Fruit fly (Drosophila melanogaster) whole organism, embryonic: Measurements from ENCODE around the gene CG6847.

ENCODE experiments used
- Ada2b ChIP-seq: fragments of 200-800 bp; sonication (Bioruptor generic); IDR thresholded peaks from 2 replicates; pipeline ENCODE4 v1.3.6; 2022; ENCODE audit warnings: missing biosample characterization, missing genetic modification characterization
- Atf6 ChIP-seq: fragments of 200-800 bp; sonication (Bioruptor generic); IDR thresholded peaks from 2 replicates; pipeline ENCODE4 v1.3.6; 2022; ENCODE audit warnings: missing biosample characterization, missing genetic modification characterization
- Bteb2 ChIP-seq: fragments of 200-800 bp; sonication (Bioruptor generic); optimal IDR thresholded peaks from 2 replicates; lab custom pipeline; 2016; ENCODE audit warnings: missing biosample characterization, missing genetic modification characterization
- CG10274 ChIP-seq: fragments of 200-800 bp; sonication (Bioruptor generic); optimal IDR thresholded peaks from 3 replicates; lab custom pipeline; 2017; ENCODE audit warnings: missing biosample characterization, mild to moderate bottlenecking, missing genetic modification characterization
- CG11695 ChIP-seq: fragments of 200-800 bp; sonication (Bioruptor generic); IDR thresholded peaks from 3 replicates; pipeline ENCODE4 v1.3.6; 2022; ENCODE audit warnings: missing biosample characterization, missing genetic modification characterization
- CG12155 ChIP-seq: fragments of 200-800 bp; sonication (Bioruptor generic); optimal IDR thresholded peaks from 3 replicates; lab custom pipeline; 2016; ENCODE audit warnings: missing biosample characterization, missing genetic modification characterization
- CG12299 ChIP-seq: fragments of 200-800 bp; sonication (Bioruptor generic); optimal IDR thresholded peaks from 2 replicates; lab custom pipeline; 2018; ENCODE audit warnings: missing biosample characterization, mild to moderate bottlenecking, missing genetic modification characterization
- CG14014 ChIP-seq: fragments of 200-800 bp; sonication (Bioruptor generic); IDR thresholded peaks from 2 replicates; pipeline ENCODE4 v1.3.6; 2022; ENCODE audit warnings: missing biosample characterization, missing genetic modification characterization
- CG15514 ChIP-seq: fragments of 200-800 bp; sonication (Bioruptor generic); optimal IDR thresholded peaks from 3 replicates; lab custom pipeline; 2017; ENCODE audit warnings: missing biosample characterization, missing genetic modification characterization, mild to moderate bottlenecking, moderate library complexity, missing genetic modification reagents
- CG1602 ChIP-seq: fragments of 200-800 bp; sonication (Bioruptor generic); optimal IDR thresholded peaks from 3 replicates; lab custom pipeline; 2016; ENCODE audit warnings: missing biosample characterization, missing genetic modification characterization
- CG16863 ChIP-seq: fragments of 200-800 bp; sonication (Bioruptor generic); optimal IDR thresholded peaks from 3 replicates; lab custom pipeline; 2016; ENCODE audit warnings: missing biosample characterization, missing genetic modification characterization
- CG17186 ChIP-seq: fragments of 200-800 bp; sonication (Bioruptor generic); optimal IDR thresholded peaks from 3 replicates; lab custom pipeline; 2017; ENCODE audit warnings: missing biosample characterization, missing genetic modification reagents, missing genetic modification characterization
- CG18476 ChIP-seq: fragments of 200-800 bp; sonication (Bioruptor generic); optimal IDR thresholded peaks from 2 replicates; lab custom pipeline; 2016; ENCODE audit warnings: missing biosample characterization, mild to moderate bottlenecking, missing genetic modification characterization
- CG3407 ChIP-seq: fragments of 200-800 bp; sonication (Bioruptor generic); optimal IDR thresholded peaks from 2 replicates; lab custom pipeline; 2018; ENCODE audit warnings: missing biosample characterization, mild to moderate bottlenecking, missing genetic modification characterization
- CG34422 ChIP-seq: fragments of 200-800 bp; sonication (Bioruptor generic); IDR thresholded peaks from 3 replicates; pipeline ENCODE4 v1.3.6; 2022; ENCODE audit warnings: missing biosample characterization, missing genetic modification characterization
- CG3995 ChIP-seq: fragments of 200-800 bp; sonication (Bioruptor generic); optimal IDR thresholded peaks from 3 replicates; lab custom pipeline; 2016; ENCODE audit warnings: missing biosample characterization, missing genetic modification characterization
- CG5953 ChIP-seq: fragments of 200-800 bp; sonication (Bioruptor generic); IDR thresholded peaks from 2 replicates; pipeline ENCODE4 v1.3.6; 2022; ENCODE audit warnings: missing biosample characterization, missing genetic modification characterization
- CG7987 ChIP-seq: fragments of 200-800 bp; sonication (Bioruptor generic); optimal IDR thresholded peaks from 2 replicates; lab custom pipeline; 2018; ENCODE audit warnings: missing biosample characterization, mild to moderate bottlenecking, missing genetic modification characterization, moderate library complexity
- D19B ChIP-seq: fragments of 200-800 bp; sonication (Bioruptor generic); optimal IDR thresholded peaks from 2 replicates; lab custom pipeline; 2017; ENCODE audit warnings: missing biosample characterization, mild to moderate bottlenecking, missing genetic modification characterization
- Dfd ChIP-seq, 2 experiments: fragments of >200 bp; optimal IDR thresholded peaks; 2 replicates each; lab custom pipeline; 2017; ENCODE audit warnings: missing biosample characterization in 2 of 2, missing genetic modification characterization in 2 of 2
- Fer1 ChIP-seq: fragments of 200-800 bp; sonication (Bioruptor generic); optimal IDR thresholded peaks from 2 replicates; lab custom pipeline; 2017; ENCODE audit warnings: missing biosample characterization, mild to moderate bottlenecking, missing genetic modification characterization
- Gug ChIP-seq: fragments of 200-800 bp; sonication (Bioruptor generic); IDR thresholded peaks from 4 replicates; pipeline ENCODE4 v1.3.6; 2022; ENCODE audit warnings: missing biosample characterization, missing genetic modification characterization
- Hr78 ChIP-seq, 2 experiments: fragments of 200-800 bp in 1 of 2; fragments of >200 bp in 1 of 2; sonication (Bioruptor generic) in 1 of 2; optimal IDR thresholded peaks; 2 replicates each; lab custom pipeline; 2017 to 2019; ENCODE audit warnings: missing biosample characterization in 2 of 2, missing genetic modification characterization in 2 of 2, mild to moderate bottlenecking in 1 of 2, moderate library complexity in 1 of 2
- Jarid2 ChIP-seq: fragments of 200-800 bp; sonication (Bioruptor generic); optimal IDR thresholded peaks from 3 replicates; lab custom pipeline; 2017; ENCODE audit warnings: mild to moderate bottlenecking, missing biosample characterization, missing genetic modification reagents, missing genetic modification characterization
- NC2α ChIP-seq: fragments of 200-800 bp; sonication (Bioruptor generic); optimal IDR thresholded peaks from 2 replicates; lab custom pipeline; 2016; ENCODE audit warnings: missing biosample characterization, missing genetic modification characterization
- Nf-YA ChIP-seq: fragments of 200-800 bp; sonication (Bioruptor generic); IDR thresholded peaks from 2 replicates; pipeline ENCODE4 v1.3.6; 2022; ENCODE audit warnings: missing biosample characterization, missing genetic modification characterization
- Ptx1 ChIP-seq: fragments of 200-800 bp; sonication (Bioruptor generic); IDR thresholded peaks from 2 replicates; pipeline ENCODE4 v1.3.6; 2022; ENCODE audit warnings: missing biosample characterization, missing genetic modification characterization
- Sox100B ChIP-seq: fragments of 200-800 bp; sonication (Bioruptor generic); optimal IDR thresholded peaks from 3 replicates; lab custom pipeline; 2018; ENCODE audit warnings: missing biosample characterization, mild to moderate bottlenecking, missing genetic modification characterization
- Sry-β ChIP-seq: fragments of 200-800 bp; sonication (Bioruptor generic); optimal IDR thresholded peaks from 2 replicates; lab custom pipeline; 2018; ENCODE audit warnings: missing biosample characterization, mild to moderate bottlenecking, missing genetic modification characterization, moderate library complexity
- Tbp ChIP-seq: fragments of >200 bp; optimal IDR thresholded peaks from 2 replicates; lab custom pipeline; 2018; ENCODE audit warnings: missing biosample characterization, missing genetic modification characterization
- ac ChIP-seq: fragments of 200-800 bp; sonication (Bioruptor generic); optimal IDR thresholded peaks from 3 replicates; lab custom pipeline; 2017; ENCODE audit warnings: missing biosample characterization, mild to moderate bottlenecking, missing genetic modification characterization
- disco-r ChIP-seq: fragments of 200-800 bp; sonication (Bioruptor generic); optimal IDR thresholded peaks from 2 replicates; lab custom pipeline; 2016; ENCODE audit warnings: missing biosample characterization, missing genetic modification characterization
- dysf ChIP-seq: fragments of 200-800 bp; sonication (Bioruptor generic); IDR thresholded peaks from 3 replicates; pipeline ENCODE4 v1.3.6; 2022; ENCODE audit warnings: missing biosample characterization, missing genetic modification characterization
- fd3F ChIP-seq: fragments of 200-800 bp; sonication (Bioruptor generic); optimal IDR thresholded peaks from 2 replicates; lab custom pipeline; 2018; ENCODE audit warnings: missing biosample characterization, mild to moderate bottlenecking, missing genetic modification characterization, moderate library complexity
- fru ChIP-seq: fragments of >200 bp; optimal IDR thresholded peaks from 2 replicates; lab custom pipeline; 2017
- ham ChIP-seq: fragments of 200-800 bp; sonication (Bioruptor generic); IDR thresholded peaks from 2 replicates; pipeline ENCODE4 v1.3.6; 2022; ENCODE audit warnings: missing biosample characterization, missing genetic modification characterization
- hb ChIP-seq: fragments of 200-800 bp; sonication (Bioruptor generic); IDR thresholded peaks from 3 replicates; pipeline ENCODE4 v1.3.6; 2022; ENCODE audit warnings: missing biosample characterization, missing genetic modification characterization; ENCODE audit not compliant: partially characterized antibody
- inv ChIP-seq: fragments of 200-800 bp; sonication (Bioruptor generic); IDR thresholded peaks from 2 replicates; pipeline ENCODE4 v1.3.6; 2022; ENCODE audit warnings: missing biosample characterization, missing genetic modification characterization; ENCODE audit not compliant: partially characterized antibody
- kah ChIP-seq: fragments of 200-800 bp; sonication (Bioruptor generic); optimal IDR thresholded peaks from 2 replicates; lab custom pipeline; 2018; ENCODE audit warnings: missing biosample characterization, mild to moderate bottlenecking, missing genetic modification characterization
- mam ChIP-seq: fragments of 200-800 bp; sonication (Bioruptor generic); optimal IDR thresholded peaks from 3 replicates; lab custom pipeline; 2016; ENCODE audit warnings: missing biosample characterization, missing genetic modification characterization
- nerfin-1 ChIP-seq: fragments of 200-800 bp; sonication (Bioruptor generic); optimal IDR thresholded peaks from 3 replicates; lab custom pipeline; 2019; ENCODE audit warnings: missing biosample characterization, mild to moderate bottlenecking, missing genetic modification characterization, moderate library complexity
- org-1 ChIP-seq: fragments of 200-800 bp; sonication (Bioruptor generic); optimal IDR thresholded peaks from 2 replicates; lab custom pipeline; 2017; ENCODE audit warnings: missing biosample characterization, missing genetic modification characterization
- pan ChIP-seq, 4 experiments: fragments of >200 bp in 3 of 4; fragments of 200-800 bp in 1 of 4; sonication (Bioruptor generic) in 1 of 4; optimal IDR thresholded peaks in 3 of 4; IDR thresholded peaks in 1 of 4; 2 replicates each; pipeline versions ENCODE4 v1.3.6 to Lab custom; 2017 to 2022; ENCODE audit warnings: missing biosample characterization in 2 of 4, missing genetic modification characterization in 2 of 4, mixed read lengths in 1 of 4
- pfk ChIP-seq: fragments of 200-800 bp; sonication (Bioruptor generic); optimal IDR thresholded peaks from 2 replicates; lab custom pipeline; 2018; ENCODE audit warnings: missing biosample characterization, mild to moderate bottlenecking, missing genetic modification characterization, moderate library complexity
- repo ChIP-seq: fragments of 200-800 bp; sonication (Bioruptor generic); optimal IDR thresholded peaks from 2 replicates; lab custom pipeline; 2016; ENCODE audit warnings: missing biosample characterization, missing genetic modification characterization
- row ChIP-seq: fragments of 200-800 bp; sonication (Bioruptor generic); IDR thresholded peaks from 3 replicates; pipeline ENCODE4 v1.3.6; 2022; ENCODE audit warnings: missing biosample characterization, missing genetic modification characterization
- sd ChIP-seq: fragments of 200-800 bp; sonication (Bioruptor generic); optimal IDR thresholded peaks from 3 replicates; lab custom pipeline; 2018; ENCODE audit warnings: missing biosample characterization, mild to moderate bottlenecking, missing genetic modification characterization, moderate library complexity
- sisA ChIP-seq: fragments of 200-800 bp; sonication (Bioruptor generic); IDR thresholded peaks from 2 replicates; pipeline ENCODE4 v1.3.6; 2022; ENCODE audit warnings: missing biosample characterization, missing genetic modification characterization
- slbo ChIP-seq: fragments of 200-800 bp; sonication (Bioruptor generic); IDR thresholded peaks from 2 replicates; pipeline ENCODE4 v1.3.6; 2022; ENCODE audit warnings: missing biosample characterization, missing genetic modification characterization
- ttk ChIP-seq: fragments of 200-800 bp; sonication (Bioruptor generic); IDR thresholded peaks from 2 replicates; pipeline ENCODE4 v2.1.2; 2022; ENCODE audit warnings: missing biosample characterization, missing genetic modification characterization
- wek ChIP-seq: fragments of 200-800 bp; sonication (Bioruptor generic); optimal IDR thresholded peaks from 3 replicates; lab custom pipeline; 2018; ENCODE audit warnings: missing biosample characterization, mild to moderate bottlenecking, missing genetic modification characterization, moderate library complexity
- yki ChIP-seq: fragments of >200 bp; optimal IDR thresholded peaks from 3 replicates; lab custom pipeline; 2018

Gene CG6847

dm6 chrX:17915929-17916328 is 4.7 kb downstream of the CG6847 start (continued):
- TF ChIP-seq repo (no peak), CG1602 (GFP tag; lab: Kevin White, UChicago) (no peak), inv (no peak), Sry-β (GFP tag; lab: Kevin White, UChicago) (no peak), ac (no peak), ham (GFP tag; lab: Robert Waterston, UW) (no peak), Tbp (no peak), Nf-YA (GFP tag; lab: Robert Waterston, UW) (no peak), CG12299 (tag; lab: Kevin White, UChicago) (no peak), CG11695 (GFP tag; lab: Robert Waterston, UW) (0 out of 3 replicates have a peak, but pooled peaks have one; percentile 15), Sox100B (GFP tag; lab: Kevin White, UChicago) (no peak), Hr78 (GFP tag; optimal IDR thresholded peaks at IDR 0.05; lab: Kevin White, UChicago) (no peak), CG14014 (no peak), CG18476 (no peak), CG10274 (no peak), row (GFP tag; lab: Robert Waterston, UW) (peak; percentile 26; the same call in 2 of the 3 replicates), CG16863 (no peak), Atf6 (no peak), CG17186 (GFP tag; lab: Kevin White, UChicago) (no peak), yki (no peak), sisA (GFP tag; lab: Robert Waterston, UW) (peak; percentile 24; the same call in 1 of the 2 replicates), fd3F (GFP tag; lab: Kevin White, UChicago) (no peak), Bteb2 (GFP tag; lab: Kevin White, UChicago) (no peak), Ptx1 (no peak), org-1 (GFP tag; lab: Kevin White, UChicago) (no peak), CG15514 (GFP tag; lab: Kevin White, UChicago) (no peak), CG7987 (GFP tag; lab: Kevin White, UChicago) (no peak), CG3407 (GFP tag; lab: Kevin White, UChicago) (no peak), pfk (GFP tag; lab: Kevin White, UChicago) (no peak), sd (tag; lab: Kevin White, UChicago) (no peak), CG12155 (GFP tag; lab: Kevin White, UChicago) (no peak), hb (GFP tag; lab: Robert Waterston, UW) (no peak), mam (GFP tag; lab: Kevin White, UChicago) (no peak), Ada2b (GFP tag; lab: Robert Waterston, UW) (0 out of 2 replicates have a peak, but pooled peaks have one; percentile 22), Jarid2 (GFP tag; lab: Kevin White, UChicago) (no peak), nerfin-1 (tag; lab: Kevin White, UChicago) (no peak), disco-r (GFP tag; lab: Kevin White, UChicago) (no peak), kah (GFP tag; lab: Kevin White, UChicago) (no peak), D19B (GFP tag; lab: Kevin White, UChicago) (no peak), CG34422 (GFP tag; lab: Robert Waterston, UW) (no peak), Dfd (GFP tag; optimal IDR thresholded peaks at IDR 0.05; lab: Kevin White, UChicago) (no peak), CG3995 (no peak), ttk (no peak), fru (lab: Kevin White, UChicago) (no peak), Fer1 (GFP tag; lab: Kevin White, UChicago) (no peak), pan (optimal IDR thresholded peaks at IDR 0.05; lab: Kevin White, UChicago) (no peak), pan (GFP tag; optimal IDR thresholded peaks at IDR 0.05 in 1 of 2, IDR thresholded peaks at IDR 0.05 in 1 of 2) (peak in 1 of 2 experiments; percentile 19), NC2α (GFP tag; lab: Kevin White, UChicago) (no peak), CG5953 (no peak), dysf (GFP tag; lab: Robert Waterston, UW) (peak; percentile 11; the same call in 1 of the 3 replicates), Gug (no peak), slbo (GFP tag; lab: Robert Waterston, UW) (peak; percentile 29; the same call in 1 of the 2 replicates), wek (GFP tag; lab: Kevin White, UChicago) (no peak)
